Fruit fly (Drosophila melanogaster): ENCODE results near the gene CG5961.

CG5961 gene

DNA sequence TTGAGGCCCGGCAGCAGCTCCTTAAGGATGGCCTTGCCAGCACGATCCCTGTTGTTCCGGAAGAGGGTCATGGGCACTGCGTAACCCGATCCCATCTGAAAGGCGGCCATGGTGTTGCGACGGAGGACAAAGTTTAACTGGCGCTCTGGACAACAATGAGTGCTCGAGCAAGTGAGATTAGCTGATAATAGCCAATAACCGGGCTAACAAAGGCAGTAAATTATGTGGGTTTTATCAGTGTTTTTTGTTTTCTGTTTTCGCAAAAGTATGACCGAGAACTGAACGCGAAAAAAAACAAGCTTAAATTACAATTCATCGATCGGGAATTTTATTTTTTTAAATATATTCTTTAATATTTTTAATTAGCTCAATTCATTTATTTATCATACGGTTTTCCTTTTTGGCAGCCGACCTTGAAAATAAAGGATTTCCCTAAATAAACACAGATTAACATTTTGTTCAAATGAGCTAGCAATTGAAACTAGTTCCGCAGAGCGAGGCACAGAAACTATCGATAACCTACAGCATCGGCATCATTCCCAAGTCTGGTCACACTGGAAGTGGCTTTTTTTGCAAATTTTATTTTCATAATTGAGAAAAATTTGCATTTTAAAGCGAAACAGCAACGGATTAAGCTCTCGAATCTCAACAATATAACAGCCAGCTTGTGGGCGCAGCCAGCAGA, 46.7 kb downstream of the CG5961 start, which contains the start of the genes Dip-C and pps:
Gene Dip-C, minus strand, starts transcription at position 486 of the 685 bp plus-strand sequence.
Gene pps, plus strand, starts transcription at position 555 of the 685 bp plus-strand sequence.
- no peak for TF ChIP-seq noc (tag; optimal IDR thresholded peaks at IDR 0.05)

DNA sequence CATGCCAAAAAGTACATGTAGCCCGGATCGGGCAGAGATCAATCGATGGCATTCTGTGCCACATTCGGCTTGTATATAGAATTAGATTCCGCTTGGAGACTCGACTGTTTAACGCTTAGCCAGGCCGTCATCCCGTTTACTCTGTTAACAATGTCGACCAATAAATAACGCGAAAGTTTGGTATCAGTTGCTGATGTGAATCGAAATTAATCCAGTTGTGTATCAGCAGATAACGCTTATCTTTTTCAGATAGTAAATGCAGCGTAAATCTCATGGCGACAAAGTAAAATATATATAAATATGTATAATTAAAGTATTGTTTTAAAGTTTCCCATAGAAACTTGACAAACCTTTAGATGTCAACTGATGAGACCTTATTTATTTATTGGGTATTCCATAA, 48.6 kb downstream of the CG5961 start:
- TF ChIP-seq noc (tag; optimal IDR thresholded peaks at IDR 0.05): peak; percentile 63
